Worm (Caenorhabditis elegans): Measurements from ENCODE around the gene F12E12.6.

- no peak for TF ChIP-seq unc-62 (GFP tag; optimal IDR thresholded peaks at IDR 0.05)
- no peak for TF ChIP-seq snpc-4 (tag; optimal IDR thresholded peaks at IDR 0.05)
- TF ChIP-seq nhr-77 (tag; optimal IDR thresholded peaks at IDR 0.05), result no peak
These were observed 46.1 kb downstream of the F12E12.6 start, which contains the start of gene srx-101 for ce11 chrII:3690646-3691045.

Data from whole organism, L2 larva.